Fruit fly (Drosophila melanogaster) whole organism, wandering third instar larva: ENCODE results near the gene PpD3.

Experiments
- Abd-B ChIP-seq: fragments of >200 bp; optimal IDR thresholded peaks from 2 replicates; lab custom pipeline; 2017; ENCODE audit warnings: missing biosample characterization, missing genetic modification characterization
- CG32264 ChIP-seq: fragments of 200-800 bp; sonication (Bioruptor generic); optimal IDR thresholded peaks from 2 replicates; lab custom pipeline; 2016; ENCODE audit warnings: missing biosample characterization, missing genetic modification characterization
- CG9705 ChIP-seq: fragments of 200-800 bp; sonication (Bioruptor generic); optimal IDR thresholded peaks from 2 replicates; lab custom pipeline; 2018; ENCODE audit warnings: missing biosample characterization, mild to moderate bottlenecking, missing genetic modification characterization
- CrebA ChIP-seq: fragments of 200-800 bp; sonication (Bioruptor generic); optimal IDR thresholded peaks from 2 replicates; lab custom pipeline; 2016; ENCODE audit warnings: missing biosample characterization, mild to moderate bottlenecking, missing genetic modification characterization, borderline replicate concordance
- Dif ChIP-seq: fragments of 200-275, 200-300 bp; sonication (Bioruptor generic); optimal IDR thresholded peaks from 2 replicates; lab custom pipeline; 2018; ENCODE audit warnings: missing biosample characterization, missing genetic modification characterization; ENCODE audit not compliant: partially characterized antibody
- GATAd ChIP-seq: sonication (Bioruptor generic); optimal IDR thresholded peaks from 2 replicates; lab custom pipeline; 2016; ENCODE audit warnings: missing biosample characterization, missing genetic modification characterization
- HLH106 ChIP-seq: fragments of 200-800 bp; optimal IDR thresholded peaks from 3 replicates; lab custom pipeline; 2019; ENCODE audit warnings: missing biosample characterization, mild to moderate bottlenecking, missing genetic modification characterization, moderate library complexity
- Hnf4 ChIP-seq: fragments of 200-800 bp; sonication (Bioruptor generic); optimal IDR thresholded peaks from 2 replicates; lab custom pipeline; 2016; ENCODE audit warnings: missing biosample characterization, mild to moderate bottlenecking, missing genetic modification characterization
- Hr83 ChIP-seq: fragments of 200-300 bp; sonication (Bioruptor generic); optimal IDR thresholded peaks from 2 replicates; lab custom pipeline; 2016; ENCODE audit warnings: missing biosample characterization, mild to moderate bottlenecking, missing genetic modification characterization, moderate library complexity; ENCODE audit not compliant: poor library complexity, severe bottlenecking
- Myc ChIP-seq: fragments of >200 bp; optimal IDR thresholded peaks from 2 replicates; lab custom pipeline; 2017
- N ChIP-seq: fragments of >200 bp; optimal IDR thresholded peaks from 2 replicates; lab custom pipeline; 2018; ENCODE audit warnings: missing biosample characterization, missing external identifiers, missing genetic modification characterization
- OdsH ChIP-seq: fragments of 200-800 bp; sonication (Bioruptor generic); optimal IDR thresholded peaks from 2 replicates; lab custom pipeline; 2016; ENCODE audit warnings: missing biosample characterization, mild to moderate bottlenecking, missing genetic modification characterization
- Rel ChIP-seq, 2 experiments: fragments of 200-800 bp; sonication (Bioruptor generic) in 1 of 2; optimal IDR thresholded peaks; 2 replicates in 1 of 2; 3 replicates in 1 of 2; lab custom pipeline; 2016 to 2019; ENCODE audit warnings: mild to moderate bottlenecking in 2 of 2, missing biosample characterization in 2 of 2, missing genetic modification characterization in 2 of 2, moderate library complexity in 1 of 2
- Sp1 ChIP-seq: fragments of 200-800 bp; sonication (Bioruptor generic); optimal IDR thresholded peaks from 3 replicates; lab custom pipeline; 2019; ENCODE audit warnings: missing biosample characterization, mild to moderate bottlenecking, missing genetic modification characterization, moderate library complexity
- Vsx2 ChIP-seq: fragments of 200-300, 225-300 bp; sonication (Bioruptor generic); optimal IDR thresholded peaks from 2 replicates; lab custom pipeline; 2018; ENCODE audit warnings: missing biosample characterization, missing genetic modification characterization; ENCODE audit not compliant: partially characterized antibody
- brk ChIP-seq: fragments of 200-800 bp; sonication (Bioruptor generic); optimal IDR thresholded peaks from 2 replicates; lab custom pipeline; 2016; ENCODE audit warnings: missing biosample characterization, mild to moderate bottlenecking, missing genetic modification characterization
- dl ChIP-seq, 2 experiments: fragments of 175-275, 200-275 bp in 1 of 2; fragments of 200-275 bp in 1 of 2; sonication (Bioruptor generic); optimal IDR thresholded peaks; lab custom pipeline; 2018; ENCODE audit warnings: mild to moderate bottlenecking in 2 of 2, missing biosample characterization in 2 of 2, missing genetic modification characterization in 2 of 2, moderate library complexity in 2 of 2; ENCODE audit not compliant: partially characterized antibody in 2 of 2, insufficient read depth in 1 of 2
- dmrt93B ChIP-seq: fragments of 200-800 bp; sonication (Bioruptor generic); optimal IDR thresholded peaks from 2 replicates; lab custom pipeline; 2018; ENCODE audit warnings: missing biosample characterization, mild to moderate bottlenecking, missing genetic modification characterization
- dsf ChIP-seq: sonication (Bioruptor generic); optimal IDR thresholded peaks from 2 replicates; lab custom pipeline; 2016; ENCODE audit warnings: missing biosample characterization, missing genetic modification characterization, borderline replicate concordance
- fru ChIP-seq: fragments of 200-800 bp; sonication (Bioruptor generic); optimal IDR thresholded peaks from 3 replicates; lab custom pipeline; 2016; ENCODE audit warnings: missing biosample characterization, mild to moderate bottlenecking, missing genetic modification characterization
- h ChIP-seq: fragments of 200-800 bp; sonication (Bioruptor generic); optimal IDR thresholded peaks from 3 replicates; lab custom pipeline; 2016; ENCODE audit warnings: missing biosample characterization, mild to moderate bottlenecking, missing genetic modification characterization
- jim ChIP-seq: fragments of 175-275, 200-325 bp; sonication (Bioruptor generic); optimal IDR thresholded peaks from 2 replicates; lab custom pipeline; 2016; ENCODE audit warnings: missing biosample characterization, mild to moderate bottlenecking, missing genetic modification characterization
- lola ChIP-seq: fragments of >200 bp; optimal IDR thresholded peaks from 2 replicates; lab custom pipeline; 2017; ENCODE audit warnings: missing biosample characterization, missing genetic modification characterization
- pan ChIP-seq: fragments of >200 bp; optimal IDR thresholded peaks from 2 replicates; lab custom pipeline; 2017
- psq ChIP-seq: fragments of 200-800 bp; sonication (Bioruptor generic); optimal IDR thresholded peaks from 3 replicates; lab custom pipeline; 2017; ENCODE audit warnings: missing biosample characterization, mild to moderate bottlenecking, missing genetic modification characterization, moderate library complexity
- rgr ChIP-seq: fragments of 200-800 bp; sonication (Bioruptor generic); optimal IDR thresholded peaks from 3 replicates; lab custom pipeline; 2016; ENCODE audit warnings: missing biosample characterization, mild to moderate bottlenecking, missing genetic modification characterization
- sage ChIP-seq: fragments of 200-800 bp; sonication (Bioruptor generic); optimal IDR thresholded peaks from 2 replicates; lab custom pipeline; 2016; ENCODE audit warnings: missing biosample characterization, mild to moderate bottlenecking, missing genetic modification characterization
- sv ChIP-seq: fragments of 200-800 bp; sonication (Bioruptor generic); optimal IDR thresholded peaks from 3 replicates; lab custom pipeline; 2016; ENCODE audit warnings: missing biosample characterization, missing genetic modification characterization
- usp ChIP-seq: fragments of >200 bp; optimal IDR thresholded peaks from 2 replicates; lab custom pipeline; 2017; ENCODE audit warnings: missing biosample characterization, missing genetic modification characterization
- woc ChIP-seq: sonication (Bioruptor generic); optimal IDR thresholded peaks from 2 replicates; lab custom pipeline; 2016; ENCODE audit warnings: missing biosample characterization, mild to moderate bottlenecking, missing genetic modification characterization

The PpD3 gene

DNA sequence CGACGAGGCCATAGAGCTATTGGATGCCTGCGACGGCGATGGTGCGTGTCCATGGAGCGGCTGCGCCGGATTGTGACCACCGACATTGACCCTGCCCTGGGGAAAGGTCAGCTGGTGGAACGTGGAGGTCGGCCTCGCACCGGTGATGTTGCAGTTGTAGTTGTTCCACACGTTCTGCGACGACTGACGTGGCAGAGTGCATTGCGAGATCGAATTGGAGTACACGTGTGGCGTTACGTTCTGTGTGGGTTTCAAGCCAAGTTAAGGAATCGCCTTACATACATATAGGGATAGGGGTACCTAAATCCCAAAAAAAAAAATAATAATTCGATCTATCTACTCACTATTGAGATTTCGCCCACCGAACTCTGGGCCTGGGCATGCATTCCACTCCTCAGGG is 12.5 kb upstream of the PpD3 start:
- TF ChIP-seq lola (GFP tag; lab: Kevin White, UChicago) (no peak), GATAd (GFP tag; lab: Kevin White, UChicago) (no peak), psq (GFP tag; lab: Kevin White, UChicago) (no peak), jim (GFP tag; lab: Kevin White, UChicago) (no peak), Hr83 (GFP tag; lab: Kevin White, UChicago) (no peak), h (GFP tag; lab: Kevin White, UChicago) (no peak), usp (GFP tag; lab: Kevin White, UChicago) (no peak), Rel (GFP tag; optimal IDR thresholded peaks at IDR 0.05; lab: Kevin White, UChicago) (no peak), Rel (tag; optimal IDR thresholded peaks at IDR 0.05; lab: Kevin White, UChicago) (no peak), Vsx2 (GFP tag; lab: Kevin White, UChicago) (no peak), brk (no peak), dl (GFP tag; optimal IDR thresholded peaks at IDR 0.05; lab: Kevin White, UChicago; ENCODE audit: insufficient read depth in 1 of 2, partially characterized antibody in 2 of 2) (no peak), woc (GFP tag; lab: Kevin White, UChicago) (no peak), CrebA (GFP tag; lab: Kevin White, UChicago) (no peak), dmrt93B (no peak), N (GFP tag; lab: Kevin White, UChicago) (no peak), Hnf4 (no peak), rgr (GFP tag; lab: Kevin White, UChicago) (no peak), Sp1 (GFP tag; lab: Kevin White, UChicago) (no peak), OdsH (GFP tag; lab: Kevin White, UChicago) (no peak)

DNA sequence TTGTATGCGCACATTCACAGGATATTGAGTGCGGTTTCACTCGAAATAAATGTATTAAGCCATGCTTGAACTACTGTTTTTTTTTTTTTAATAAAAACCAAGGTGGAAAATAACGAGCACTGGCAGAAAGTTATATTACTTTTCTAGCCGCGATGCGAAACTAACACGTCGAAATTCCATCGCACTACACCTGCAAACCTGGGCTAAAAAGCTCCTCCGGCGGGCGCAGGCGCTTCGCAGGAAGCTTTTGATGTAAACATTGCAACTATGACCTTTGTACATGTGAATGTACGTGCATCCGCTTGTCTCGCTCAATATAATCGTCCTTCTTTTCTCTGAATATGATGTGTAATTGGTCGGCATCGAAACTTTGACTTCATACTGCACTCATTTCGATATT is 7.9 kb upstream of the PpD3 start, which contains the start of gene side-VII:
Gene side-VII, minus strand, starts transcription at position 187 of the 400 bp plus-strand sequence.
- no peak for TF ChIP-seq CG9705 (GFP tag; lab: Kevin White, UChicago)
- no peak for TF ChIP-seq Vsx2 (GFP tag; lab: Kevin White, UChicago)

DNA sequence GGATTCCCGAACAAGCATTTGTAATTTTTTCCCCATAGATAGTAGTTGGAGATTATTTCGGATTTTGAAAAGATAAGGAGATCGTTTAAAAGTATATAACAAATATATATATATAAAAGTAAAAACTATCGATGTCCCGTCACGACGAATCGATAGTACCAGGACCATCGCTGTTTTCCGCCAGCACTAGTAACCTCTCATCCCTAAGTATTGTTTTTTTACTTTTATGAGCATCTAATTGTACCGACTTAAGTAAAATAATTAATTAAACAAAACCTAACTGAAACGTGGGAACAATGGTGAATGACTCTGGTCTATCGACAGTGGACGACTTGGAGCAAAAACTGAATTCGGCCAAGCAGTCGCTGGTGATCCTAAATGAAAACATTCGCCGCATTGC is 7.0 kb upstream of the PpD3 start, which contains the start of gene Pnn:
Gene Pnn, plus strand, starts transcription at position 187 of the 400 bp plus-strand sequence.
- TF ChIP-seq Sp1 (GFP tag; lab: Kevin White, UChicago) (no peak), CG32264 (GFP tag; lab: Kevin White, UChicago) (no peak), woc (GFP tag; lab: Kevin White, UChicago) (peak; percentile 39), Myc (lab: Kevin White, UChicago) (no peak), sage (GFP tag; lab: Kevin White, UChicago) (peak; percentile 32), rgr (GFP tag; lab: Kevin White, UChicago) (no peak), Dif (GFP tag; lab: Kevin White, UChicago) (no peak), Rel (GFP tag; optimal IDR thresholded peaks at IDR 0.05; lab: Kevin White, UChicago) (no peak), Rel (tag; optimal IDR thresholded peaks at IDR 0.05; lab: Kevin White, UChicago) (peak; percentile 68)

DNA sequence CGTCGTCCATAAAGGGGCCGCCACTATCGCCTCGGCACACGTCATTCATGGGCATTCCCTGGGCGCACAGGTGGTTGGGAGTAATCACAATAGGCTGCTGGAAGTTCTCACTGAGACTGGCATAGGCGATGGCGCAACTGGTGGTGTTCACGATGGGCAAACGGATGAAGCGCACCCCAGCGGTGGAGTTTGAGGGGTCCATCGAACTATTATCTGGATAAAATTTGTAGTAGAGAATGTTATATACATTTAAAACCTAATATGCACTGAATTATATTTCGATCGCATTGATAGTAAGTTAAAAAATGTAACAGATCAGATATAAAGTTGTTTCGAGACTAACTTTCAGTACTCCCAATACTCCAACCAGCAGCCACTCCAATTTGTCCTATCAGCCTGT is 4.5 kb upstream of the PpD3 start, which contains the start of gene CG31415:
Gene CG31415, plus strand, starts transcription at position 301 of the 400 bp plus-strand sequence.
- TF ChIP-seq fru (GFP tag; lab: Kevin White, UChicago) (no peak), sage (GFP tag; lab: Kevin White, UChicago) (no peak), Vsx2 (GFP tag; lab: Kevin White, UChicago) (no peak), HLH106 (tag; lab: Kevin White, UChicago) (no peak), Abd-B (no peak), OdsH (GFP tag; lab: Kevin White, UChicago) (no peak), Sp1 (GFP tag; lab: Kevin White, UChicago) (no peak), sv (GFP tag; lab: Kevin White, UChicago) (no peak), rgr (GFP tag; lab: Kevin White, UChicago) (no peak), Myc (lab: Kevin White, UChicago) (no peak), Hnf4 (no peak), dsf (GFP tag; lab: Kevin White, UChicago) (no peak), pan (lab: Kevin White, UChicago) (no peak), jim (GFP tag; lab: Kevin White, UChicago) (no peak), CrebA (GFP tag; lab: Kevin White, UChicago) (no peak), Hr83 (GFP tag; lab: Kevin White, UChicago) (no peak), h (GFP tag; lab: Kevin White, UChicago) (no peak)
